Fruit fly (Drosophila melanogaster): Measurements from ENCODE around the gene mus201.

The mus201 gene

dm6 chr2L:8438052-8438451 is at the start of gene mus201:
mus201 (plus strand) TSS chr2L:8438169.
- no peak for TF ChIP-seq Myc (optimal IDR thresholded peaks at IDR 0.05)

dm6 chr2L:8389231-8389630 is 48.7 kb upstream of the mus201 start, which contains the start of gene CG42819:
CG42819 (minus strand) TSS chr2L:8389331.
- TF ChIP-seq psq (optimal IDR thresholded peaks at IDR 0.05): no peak
- no peak for TF ChIP-seq Sin3A (optimal IDR thresholded peaks at IDR 0.05)
- no peak for TF ChIP-seq ttk (optimal IDR thresholded peaks at IDR 0.05)
- no peak for TF ChIP-seq insv (optimal IDR thresholded peaks at IDR 0.05)
- no peak for TF ChIP-seq Myc (optimal IDR thresholded peaks at IDR 0.05)
- TF ChIP-seq h (optimal IDR thresholded peaks at IDR 0.05): no peak

dm6 chr2L:8392298-8392697 is 45.7 kb upstream of the mus201 start, which contains the start of gene CG42820:
CG42820 (minus strand) TSS chr2L:8392398.
- no peak for TF ChIP-seq Sin3A (optimal IDR thresholded peaks at IDR 0.05)
- no peak for TF ChIP-seq Myc (optimal IDR thresholded peaks at IDR 0.05)
- no peak for TF ChIP-seq psq (optimal IDR thresholded peaks at IDR 0.05)
- no peak for TF ChIP-seq h (optimal IDR thresholded peaks at IDR 0.05)
- TF ChIP-seq ttk (optimal IDR thresholded peaks at IDR 0.05): no peak

- TF ChIP-seq psq (optimal IDR thresholded peaks at IDR 0.05) (no peak), Sin3A (optimal IDR thresholded peaks at IDR 0.05) (no peak)
Measured at dm6 chr2L:8393122-8393521, 44.8 kb upstream of the mus201 start, which contains the start of gene Acp29AB. Acp29AB (minus strand) TSS chr2L:8393222.

- no peak for TF ChIP-seq ttk (optimal IDR thresholded peaks at IDR 0.05)
- TF ChIP-seq Myc (optimal IDR thresholded peaks at IDR 0.05): no peak
- TF ChIP-seq h (optimal IDR thresholded peaks at IDR 0.05): no peak
- TF ChIP-seq Sin3A (optimal IDR thresholded peaks at IDR 0.05): no peak
- no peak for TF ChIP-seq psq (optimal IDR thresholded peaks at IDR 0.05)
Measured at dm6 chr2L:8394180-8394579, 43.8 kb upstream of the mus201 start, which contains the start of gene lectin-29Ca. lectin-29Ca (minus strand) TSS chr2L:8394280.

dm6 chr2L:8394840-8395239 is 43.1 kb upstream of the mus201 start, which contains the start of gene Peritrophin-15b:
Peritrophin-15b (minus strand) TSS chr2L:8394940.
- TF ChIP-seq Sin3A (optimal IDR thresholded peaks at IDR 0.05) (no peak), psq (optimal IDR thresholded peaks at IDR 0.05) (no peak), insv (optimal IDR thresholded peaks at IDR 0.05) (no peak), ttk (optimal IDR thresholded peaks at IDR 0.05) (no peak), Myc (optimal IDR thresholded peaks at IDR 0.05) (no peak), h (optimal IDR thresholded peaks at IDR 0.05) (no peak)

DNA sequence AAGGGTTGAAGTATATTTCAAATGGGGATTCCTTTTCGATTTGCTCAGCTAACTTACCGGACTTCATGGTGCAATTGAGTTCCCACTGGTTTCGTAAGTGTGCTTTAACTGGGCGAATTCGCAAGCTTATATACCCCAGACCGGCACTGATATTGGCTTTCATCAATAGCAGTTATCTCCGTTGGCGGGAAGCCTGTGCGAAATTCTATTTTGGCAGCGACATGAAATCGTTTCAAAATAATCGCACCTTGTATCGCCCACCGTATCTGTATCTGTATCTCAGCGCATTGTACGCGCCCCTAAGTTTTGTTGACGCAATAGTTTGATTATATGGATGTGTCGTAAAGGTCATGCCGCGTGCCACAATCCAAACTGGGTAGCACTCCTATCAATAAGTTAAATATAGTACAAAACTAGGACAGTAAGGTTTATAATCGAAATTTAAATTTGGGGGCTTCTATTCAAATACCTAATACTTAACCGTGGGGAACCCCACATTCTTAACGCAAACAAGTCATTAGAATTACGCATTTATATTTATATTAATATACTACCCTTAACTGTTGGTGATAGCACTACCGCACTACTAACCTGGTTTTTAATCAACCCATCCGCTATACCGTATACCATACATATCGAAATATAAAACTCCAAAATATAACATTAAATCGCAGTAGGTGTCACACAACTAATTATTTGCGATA is 41.8 kb upstream of the mus201 start, which contains the start of the genes Peritrophin-15a and CG13385:
Gene Peritrophin-15a (minus strand): TSS at position 101 of the 704 bp plus-strand sequence.
Gene CG13385 (plus strand): TSS at position 654 of the 704 bp plus-strand sequence.
- no peak for TF ChIP-seq Myc (optimal IDR thresholded peaks at IDR 0.05)
- no peak for TF ChIP-seq psq (optimal IDR thresholded peaks at IDR 0.05)
- TF ChIP-seq insv (optimal IDR thresholded peaks at IDR 0.05): no peak
- TF ChIP-seq ttk (optimal IDR thresholded peaks at IDR 0.05): no peak
- TF ChIP-seq Sin3A (optimal IDR thresholded peaks at IDR 0.05): no peak
- TF ChIP-seq h (optimal IDR thresholded peaks at IDR 0.05): no peak

- TF ChIP-seq h (optimal IDR thresholded peaks at IDR 0.05) (no peak), psq (optimal IDR thresholded peaks at IDR 0.05) (no peak), insv (optimal IDR thresholded peaks at IDR 0.05) (no peak), ttk (optimal IDR thresholded peaks at IDR 0.05) (no peak), Myc (optimal IDR thresholded peaks at IDR 0.05) (no peak), Sin3A (optimal IDR thresholded peaks at IDR 0.05) (no peak)
Measured at dm6 chr2L:8398721-8399120, 39.2 kb upstream of the mus201 start, which contains the start of gene CG13386. CG13386 (plus strand) TSS chr2L:8399021.

- TF ChIP-seq h (optimal IDR thresholded peaks at IDR 0.05): no peak
- no peak for TF ChIP-seq Myc (optimal IDR thresholded peaks at IDR 0.05)
- no peak for TF ChIP-seq ttk (optimal IDR thresholded peaks at IDR 0.05)
- no peak for TF ChIP-seq insv (optimal IDR thresholded peaks at IDR 0.05)
- no peak for TF ChIP-seq psq (optimal IDR thresholded peaks at IDR 0.05)
- no peak for TF ChIP-seq Sin3A (optimal IDR thresholded peaks at IDR 0.05)
Measured at dm6 chr2L:8399863-8400598, 37.9 kb upstream of the mus201 start, which contains the start of gene CG31898. CG31898 (plus strand) TSS chr2L:8400421.

dm6 chr2L:8402928-8403285 is 35.1 kb upstream of the mus201 start, which contains the start of gene fy:
fy (minus strand) TSS chr2L:8403280.
- no peak for TF ChIP-seq h (optimal IDR thresholded peaks at IDR 0.05)
- TF ChIP-seq ttk (optimal IDR thresholded peaks at IDR 0.05): no peak
- no peak for TF ChIP-seq insv (optimal IDR thresholded peaks at IDR 0.05)
- no peak for TF ChIP-seq psq (optimal IDR thresholded peaks at IDR 0.05)
- no peak for TF ChIP-seq Sin3A (optimal IDR thresholded peaks at IDR 0.05)
- TF ChIP-seq Myc (optimal IDR thresholded peaks at IDR 0.05): no peak

DNA sequence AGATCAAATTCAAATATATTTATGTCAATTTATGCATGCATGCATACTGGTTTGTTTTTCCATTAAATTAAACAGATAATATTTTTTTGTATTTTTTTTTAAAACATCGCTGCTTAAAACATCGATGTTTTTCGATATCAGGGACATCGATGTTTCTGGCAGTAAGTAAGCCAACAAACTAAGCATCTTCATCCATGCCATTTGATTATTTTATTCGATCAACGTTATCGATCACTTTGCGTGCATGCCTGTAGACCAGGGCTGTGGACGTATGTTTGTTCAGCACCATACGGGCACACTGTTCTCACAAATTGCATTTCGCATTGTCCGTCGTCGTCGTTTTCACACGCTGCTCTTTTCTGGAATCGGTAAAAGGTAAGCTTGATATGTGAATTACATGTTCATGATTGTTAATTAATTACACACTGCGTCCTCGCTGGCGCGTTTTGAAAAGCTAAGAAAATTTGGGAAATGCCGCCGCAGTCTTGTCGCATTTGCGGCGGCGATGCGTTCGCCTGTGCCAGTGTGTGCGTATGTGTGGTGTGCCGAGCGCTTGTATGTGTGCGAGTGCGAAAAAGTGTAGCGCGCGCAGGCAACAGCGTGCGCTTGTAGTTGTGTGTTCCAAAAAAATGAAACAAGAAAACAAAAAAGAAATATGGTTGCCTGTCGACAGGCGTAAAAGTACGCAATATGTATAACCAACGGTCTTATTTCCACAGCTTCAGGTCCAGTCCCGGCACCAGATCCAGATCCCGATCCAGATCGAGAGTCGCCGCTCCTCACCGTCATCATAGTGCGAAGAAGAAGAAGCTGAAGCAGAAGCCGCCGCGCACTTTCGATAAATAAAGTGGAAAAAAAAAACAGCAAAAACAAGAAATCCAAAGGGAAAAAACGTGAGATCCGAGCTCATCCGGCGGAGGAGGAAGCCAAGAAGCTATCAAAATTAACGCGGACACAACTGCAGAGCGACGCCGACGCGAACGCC is 34.4 kb upstream of the mus201 start, which contains the start of gene emb:
Gene emb (plus strand): TSS at position 288 of the 985 bp plus-strand sequence.
- TF ChIP-seq psq (optimal IDR thresholded peaks at IDR 0.05) (peak; percentile 68), ttk (optimal IDR thresholded peaks at IDR 0.05) (no peak), h (optimal IDR thresholded peaks at IDR 0.05) (no peak)
